Worm (Caenorhabditis elegans) whole organism, young adult: Measurements from ENCODE around the gene mdt-9.

Source experiments
- D2030.7 ChIP-seq: fragments of 200-800 bp; sonication (Bioruptor generic); IDR thresholded peaks from 2 replicates; pipeline ENCODE4 v1.3.6; 2022; ENCODE audit warnings: missing genetic modification reagents, missing genetic modification characterization, missing compliant biosample characterization
- bed-1 ChIP-seq: fragments of 200-800 bp; sonication (Bioruptor generic); IDR thresholded peaks from 2 replicates; pipeline ENCODE4 v1.3.6; 2022; ENCODE audit warnings: missing genetic modification reagents, missing genetic modification characterization, missing compliant biosample characterization
- lin-26 ChIP-seq: fragments of 200-800 bp; sonication (Bioruptor generic); IDR thresholded peaks from 2 replicates; pipeline ENCODE4 v1.3.6; 2022; ENCODE audit warnings: missing genetic modification reagents, missing genetic modification characterization, missing compliant biosample characterization
- snpc-4 ChIP-seq, 5 experiments: fragments of 150-350 bp in 1 of 5; sonication (generic microtip) in 4 of 5; optimal IDR thresholded peaks; 2 replicates each; lab custom pipeline; 2014 to 2018; ENCODE audit warnings: missing genetic modification characterization in 5 of 5, missing biosample characterization in 3 of 5, antibody characterized with exemption in 2 of 5, mild to moderate bottlenecking in 2 of 5, missing compliant biosample characterization in 2 of 5, missing genotype in 2 of 5, moderate library complexity in 2 of 5, missing genetic modification reagents in 1 of 5
- ztf-26 ChIP-seq: sonication (generic microtip); optimal IDR thresholded peaks from 2 replicates; lab custom pipeline; 2017; ENCODE audit warnings: missing genetic modification characterization, missing compliant biosample characterization

- TF ChIP-seq bed-1 (GFP tag; lab: Robert Waterston, UW) (no peak), D2030.7 (GFP tag; lab: Robert Waterston, UW) (peak; percentile 48), snpc-4 (GFP tag; optimal IDR thresholded peaks at IDR 0.05; lab: Kevin White, UChicago) (no peak), snpc-4 (tag; optimal IDR thresholded peaks at IDR 0.05; lab: Kevin White, UChicago) (peak in 1 of 4 experiments; percentile 10), ztf-26 (tag; lab: Kevin White, UChicago) (no peak), lin-26 (no peak)
Measured at ce11 chrIV:13415739-13416271, 29.6 kb downstream of the mdt-9 start, which contains the start of the genes pik-1 and aptf-2.
